Worm (Caenorhabditis elegans): Measurements from ENCODE around the gene T02H6.8.

The T02H6.8 gene

DNA sequence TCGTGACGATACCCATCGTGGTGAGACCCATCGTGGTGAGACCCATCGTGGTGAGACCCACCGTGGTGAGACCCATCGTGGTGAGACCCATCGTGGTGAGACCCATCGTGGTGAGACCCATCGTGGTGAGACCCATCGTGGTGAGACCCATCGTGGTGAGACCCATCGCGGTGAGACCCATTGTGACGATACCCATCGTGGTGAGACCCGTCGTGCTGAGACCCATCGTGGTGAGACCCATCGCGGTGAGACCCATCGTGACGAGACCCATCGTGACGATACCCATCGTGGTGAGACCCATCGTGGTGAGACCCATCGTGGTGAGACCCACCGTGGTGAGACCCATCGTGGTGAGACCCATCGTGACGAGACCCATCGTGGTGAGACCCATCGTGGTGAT, 14.4 kb downstream of the T02H6.8 start:
- TF ChIP-seq unc-98 (GFP tag; IDR thresholded peaks at IDR 0.05): peak; percentile 13; the same call in 1 of the 2 replicates
- TF ChIP-seq grh-1 (GFP tag; IDR thresholded peaks at IDR 0.05): peak; percentile 39; the same call in 1 of the 2 replicates
- peak; percentile 61; the same call in 1 of the 2 replicates for TF ChIP-seq ets-5 (GFP tag; IDR thresholded peaks at IDR 0.05)

DNA sequence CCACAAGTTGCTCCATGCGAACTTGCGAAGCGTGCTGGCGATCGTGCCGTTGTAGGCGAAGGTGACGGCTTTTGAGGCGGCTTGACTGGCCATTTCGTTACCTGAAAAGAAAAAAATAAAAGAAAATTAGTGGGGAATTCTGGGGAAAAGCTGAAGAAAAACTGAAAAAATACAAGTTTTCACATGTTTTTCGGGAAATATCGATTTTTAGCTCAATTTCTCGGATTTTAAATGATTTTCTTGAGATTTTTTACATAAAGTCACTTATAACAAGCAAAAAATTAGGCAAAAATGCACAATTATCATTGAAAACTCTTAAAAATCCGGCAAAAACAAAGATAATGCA, 20.4 kb downstream of the T02H6.8 start, which contains the start of gene T02H6.11:
T02H6.11 (minus strand) TSS at position 101 of the 346 bp plus-strand sequence.
- TF ChIP-seq jun-1 (tag; optimal IDR thresholded peaks at IDR 0.05) (no peak), ceh-63 (GFP tag; optimal IDR thresholded peaks at IDR 0.05) (no peak), fkh-8 (tag; optimal IDR thresholded peaks at IDR 0.05) (no peak), nhr-76 (tag; optimal IDR thresholded peaks at IDR 0.05) (no peak), ceh-8 (GFP tag; optimal IDR thresholded peaks at IDR 0.05) (no peak), unc-130 (tag; optimal IDR thresholded peaks at IDR 0.05) (no peak), dsc-1 (tag; optimal IDR thresholded peaks at IDR 0.05) (no peak), nhr-77 (tag; optimal IDR thresholded peaks at IDR 0.05) (no peak), sox-4 (tag; optimal IDR thresholded peaks at IDR 0.05) (no peak), efl-3 (GFP tag; optimal IDR thresholded peaks at IDR 0.05) (no peak), C34B4.2 (tag; optimal IDR thresholded peaks at IDR 0.05) (no peak), ceh-82 (tag; optimal IDR thresholded peaks at IDR 0.05) (no peak), nhr-84 (tag; optimal IDR thresholded peaks at IDR 0.05) (no peak), nhr-20 (tag; optimal IDR thresholded peaks at IDR 0.05) (no peak), tbx-2 (tag; optimal IDR thresholded peaks at IDR 0.05) (no peak), vab-15 (tag; optimal IDR thresholded peaks at IDR 0.05) (no peak), alr-1 (tag; optimal IDR thresholded peaks at IDR 0.05; ENCODE audit: borderline replicate concordance) (no peak), skn-1 (tag; optimal IDR thresholded peaks at IDR 0.05) (no peak), elt-2 (tag; optimal IDR thresholded peaks at IDR 0.05) (no peak), lin-39 (tag; optimal IDR thresholded peaks at IDR 0.05) (no peak)

DNA sequence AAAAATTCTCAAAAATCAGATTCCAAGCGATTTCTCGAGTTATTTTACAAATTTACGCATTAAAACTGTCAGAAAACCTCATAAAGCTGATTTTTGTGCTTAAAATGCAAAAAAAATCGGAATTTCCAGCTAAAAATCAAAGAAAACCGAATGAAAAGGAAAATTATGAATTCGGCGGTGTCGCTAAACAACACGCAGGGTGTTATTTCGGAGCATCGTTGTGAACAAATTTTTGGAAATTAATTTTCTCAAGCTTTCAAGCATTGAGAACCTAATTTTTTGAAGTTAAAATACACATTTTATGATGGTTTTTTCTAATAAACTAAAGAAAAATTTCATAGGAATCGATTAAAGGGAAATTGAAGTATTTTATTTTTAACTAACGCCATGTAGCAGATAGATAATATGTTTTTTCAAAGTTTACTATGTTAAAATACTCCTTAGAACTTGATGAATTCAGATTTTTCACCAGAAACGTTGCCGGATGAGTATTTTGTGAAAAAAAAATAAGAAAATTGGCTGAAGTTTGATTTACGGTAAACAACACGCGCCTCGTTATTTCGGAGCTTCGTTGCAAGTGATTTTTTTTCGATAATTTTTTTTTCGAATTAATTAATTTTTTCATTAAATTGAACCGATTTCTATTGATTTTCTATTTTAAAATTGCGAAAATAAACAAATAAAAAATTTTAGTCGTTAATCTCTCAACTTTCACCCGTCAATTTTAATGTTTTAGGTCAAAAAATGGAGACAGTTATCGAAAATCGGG, 20.9 kb downstream of the T02H6.8 start, which contains the start of gene thoc-1:
thoc-1 (plus strand) TSS at position 737 of the 769 bp plus-strand sequence.
- TF ChIP-seq fkh-8 (tag; optimal IDR thresholded peaks at IDR 0.05) (no peak), ceh-82 (tag; optimal IDR thresholded peaks at IDR 0.05) (no peak), nhr-76 (tag; optimal IDR thresholded peaks at IDR 0.05) (no peak), dpl-1 (GFP tag; optimal IDR thresholded peaks at IDR 0.05) (peak in 1 of 3 experiments; percentile 6), lin-14 (GFP tag; optimal IDR thresholded peaks at IDR 0.05) (no peak), efl-1 (optimal IDR thresholded peaks at IDR 0.05) (peak in 1 of 2 experiments; percentile 33), efl-1 (GFP tag; optimal IDR thresholded peaks at IDR 0.05 in 1 of 2) (peak in 1 of 2 experiments; percentile 72), skn-1 (tag; optimal IDR thresholded peaks at IDR 0.05) (no peak), dsc-1 (tag; optimal IDR thresholded peaks at IDR 0.05) (no peak), lin-35 (GFP tag; optimal IDR thresholded peaks at IDR 0.05) (peak in 1 of 2 experiments; percentile 11), hlh-17 (GFP tag; optimal IDR thresholded peaks at IDR 0.05; ENCODE audit: borderline replicate concordance) (no peak), xbp-1 (tag; optimal IDR thresholded peaks at IDR 0.05) (peak; percentile 10), unc-62 (GFP tag; optimal IDR thresholded peaks at IDR 0.05) (no peak), swsn-7 (tag; optimal IDR thresholded peaks at IDR 0.05) (no peak), nhr-84 (tag; optimal IDR thresholded peaks at IDR 0.05) (no peak), lsy-2 (tag; optimal IDR thresholded peaks at IDR 0.05) (peak in 1 of 2 experiments; percentile 30), irx-1 (tag; optimal IDR thresholded peaks at IDR 0.05) (no peak), efl-3 (GFP tag; optimal IDR thresholded peaks at IDR 0.05) (no peak), F16B12.6 (tag; optimal IDR thresholded peaks at IDR 0.05) (no peak), blmp-1 (tag; optimal IDR thresholded peaks at IDR 0.05) (peak; percentile 23), nhr-47 (tag; optimal IDR thresholded peaks at IDR 0.05) (no peak), nhr-77 (tag; optimal IDR thresholded peaks at IDR 0.05) (no peak), elt-3 (tag; optimal IDR thresholded peaks at IDR 0.05) (no peak), lin-39 (tag; optimal IDR thresholded peaks at IDR 0.05) (no peak), ztf-11 (tag; optimal IDR thresholded peaks at IDR 0.05) (no peak), isw-1 (GFP tag; IDR thresholded peaks at IDR 0.05) (no peak), zip-4 (GFP tag; optimal IDR thresholded peaks at IDR 0.05) (no peak), pax-3 (tag; optimal IDR thresholded peaks at IDR 0.05) (no peak), tbx-2 (tag; optimal IDR thresholded peaks at IDR 0.05) (no peak), nhr-237 (tag; optimal IDR thresholded peaks at IDR 0.05) (no peak), mdl-1 (tag; optimal IDR thresholded peaks at IDR 0.05) (no peak), sox-4 (tag; optimal IDR thresholded peaks at IDR 0.05) (no peak), rnt-1 (tag; optimal IDR thresholded peaks at IDR 0.05) (no peak), pag-3 (tag; optimal IDR thresholded peaks at IDR 0.05; ENCODE audit: borderline replicate concordance, insufficient read depth) (no peak)

Data from whole organism, L1 larva.